Fruit fly (Drosophila melanogaster): ENCODE results near the gene CG9953.

DNA sequence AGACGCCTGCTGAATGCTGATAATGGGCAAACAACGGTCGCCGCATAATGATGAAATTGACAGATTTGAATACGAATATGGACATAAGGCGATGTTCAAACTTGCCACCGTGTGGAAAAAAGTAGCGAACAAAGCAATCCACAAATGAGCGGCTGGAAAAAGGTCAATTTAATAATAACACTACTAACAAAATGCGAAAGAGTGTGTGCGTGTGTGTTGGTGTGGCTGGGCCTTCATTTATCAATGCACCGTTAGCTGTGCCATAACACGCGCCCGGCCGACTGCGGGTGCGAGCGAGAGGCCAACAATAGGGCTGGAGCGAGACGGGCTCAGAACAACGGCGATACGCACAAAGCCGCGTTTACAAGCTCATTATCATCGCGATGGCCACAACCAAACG lies 6.4 kb downstream of the CG9953 start:
- no peak for TF ChIP-seq Gug (GFP tag; IDR thresholded peaks at IDR 0.05)
- TF ChIP-seq CG18619 (GFP tag; optimal IDR thresholded peaks at IDR 0.05) = no peak
- no peak for TF ChIP-seq cad (GFP tag; optimal IDR thresholded peaks at IDR 0.05)

Measured in whole organism, embryonic.